Fruit fly (Drosophila melanogaster): ENCODE data around the gene velo.

- no peak for TF ChIP-seq h (optimal IDR thresholded peaks at IDR 0.05)
- TF ChIP-seq insv (optimal IDR thresholded peaks at IDR 0.05): no peak
- TF ChIP-seq psq (optimal IDR thresholded peaks at IDR 0.05): no peak
- TF ChIP-seq ttk (optimal IDR thresholded peaks at IDR 0.05): no peak
- TF ChIP-seq Myc (optimal IDR thresholded peaks at IDR 0.05): no peak
- no peak for TF ChIP-seq Sin3A (optimal IDR thresholded peaks at IDR 0.05)
These were observed 18.7 kb upstream of the velo start for dm6 chr3L:6771208-6771607.
